Worm (Caenorhabditis elegans) whole organism, dauer: ENCODE results near the gene Y51H4A.935.
"Not testable (repeated sequence)": the region's sequence is repeated elsewhere in the genome, so short reads cannot be mapped to it uniquely, and the experiment has no call there.

Source experiments
- unc-62 ChIP-seq: sonication (generic microtip); optimal IDR thresholded peaks from 2 replicates; lab custom pipeline; 2017; ENCODE audit warnings: missing biosample characterization, missing genetic modification reagents, missing genetic modification characterization

Y51H4A.935 gene

DNA sequence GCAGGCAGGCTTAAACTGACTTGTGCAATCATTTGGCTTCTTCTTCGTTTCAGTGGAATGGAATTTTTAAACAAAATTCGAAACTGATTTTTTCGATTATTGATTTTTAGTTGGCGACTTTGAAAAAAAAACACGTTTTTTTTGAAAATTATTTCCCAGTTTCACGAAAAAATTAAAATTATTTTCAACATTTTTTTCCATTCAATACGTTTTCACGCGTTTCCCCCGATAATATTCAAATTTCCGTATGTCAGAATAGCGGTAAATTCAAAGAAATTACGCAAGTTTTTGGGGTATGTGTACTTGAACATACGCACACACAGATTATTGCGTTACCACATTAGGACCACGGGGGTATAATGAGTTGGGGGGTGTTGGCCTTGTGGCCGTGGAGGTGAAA lies at the start of gene Y51H4A.935:
Gene Y51H4A.935 (minus strand): TSS at position 101 of the 400 bp plus-strand sequence.
- TF ChIP-seq unc-62: not testable (repeated sequence)

DNA sequence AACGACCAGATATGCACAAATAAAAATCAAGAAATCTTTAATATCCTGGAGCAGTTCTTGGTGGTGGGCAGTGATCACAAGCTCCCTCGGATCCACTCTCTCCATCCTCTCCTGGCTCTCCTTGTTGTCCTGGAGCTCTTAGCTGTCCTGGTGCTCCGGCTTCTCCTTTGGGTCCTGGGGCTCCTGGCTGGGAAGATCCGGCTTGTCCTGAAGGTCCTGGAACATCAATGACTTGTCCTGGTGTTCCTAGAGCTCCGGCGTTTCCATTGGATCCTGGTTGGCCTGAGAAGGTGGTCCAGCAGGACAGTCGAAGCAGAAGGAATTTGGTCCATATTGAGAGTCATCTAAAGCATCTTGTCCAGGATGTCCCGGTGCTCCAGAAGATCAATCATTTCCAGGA lies 44.4 kb upstream of the Y51H4A.935 start:
- TF ChIP-seq unc-62: no peak

DNA sequence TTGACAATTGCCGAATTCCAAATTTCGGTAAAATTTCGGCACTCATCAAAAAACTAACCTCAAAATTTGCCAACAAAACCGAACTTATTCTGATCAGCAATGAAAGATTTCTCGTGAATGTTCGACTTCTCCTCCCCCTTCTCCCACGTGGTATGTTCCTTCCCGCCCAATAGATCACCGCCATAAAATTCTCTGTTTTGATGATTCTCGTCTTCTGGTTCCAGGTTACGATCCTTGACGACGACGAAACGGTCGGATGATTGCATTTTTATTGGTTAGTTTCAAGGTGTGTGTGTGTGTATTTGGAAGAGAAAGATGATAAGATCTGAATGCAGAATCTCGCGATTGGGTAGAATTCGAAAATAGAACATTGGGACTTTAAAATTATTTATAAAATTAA lies 35.6 kb upstream of the Y51H4A.935 start, which contains the start of gene uroc-1:
Gene uroc-1 (minus strand): TSS at position 101 of the 400 bp plus-strand sequence.
- TF ChIP-seq unc-62: no peak

DNA sequence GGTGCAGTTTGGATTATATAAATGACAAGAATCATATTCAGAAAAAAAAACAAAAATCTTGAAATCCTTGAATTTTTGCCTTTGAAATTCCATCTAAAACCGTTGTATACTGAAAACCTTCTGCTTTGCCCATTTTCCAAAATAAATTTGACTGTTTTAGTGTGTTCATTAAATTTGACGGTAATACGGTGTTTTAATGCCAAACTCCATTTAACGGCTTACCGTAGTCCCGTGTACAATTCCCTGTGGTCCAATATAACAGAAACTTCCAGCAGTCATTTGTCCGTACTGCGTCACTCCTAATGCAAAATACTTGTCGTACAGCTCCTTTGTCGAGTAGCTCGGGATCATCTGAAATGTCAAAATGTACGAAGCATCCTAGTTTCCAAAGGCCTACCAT lies 33.5 kb upstream of the Y51H4A.935 start:
- TF ChIP-seq unc-62: no peak

DNA sequence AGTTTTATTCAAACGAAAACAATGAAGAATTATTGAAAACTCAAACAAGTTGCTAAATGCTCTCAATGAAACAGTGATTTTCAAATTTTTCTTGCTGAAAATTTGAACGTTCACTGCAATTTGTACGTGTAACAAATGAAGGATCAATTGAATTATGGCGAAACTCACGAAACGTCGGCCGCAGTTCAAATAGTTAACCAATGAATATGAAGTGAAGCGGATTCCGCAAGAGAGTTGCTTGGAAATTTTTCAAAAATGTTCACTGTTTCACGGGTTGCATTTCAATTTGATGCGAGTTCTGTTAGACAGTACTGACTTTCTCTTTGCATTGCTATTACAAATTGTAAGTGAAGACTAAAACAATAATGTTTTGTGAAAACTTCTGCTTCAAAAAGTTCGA lies 27.9 kb upstream of the Y51H4A.935 start:
- TF ChIP-seq unc-62: no peak

DNA sequence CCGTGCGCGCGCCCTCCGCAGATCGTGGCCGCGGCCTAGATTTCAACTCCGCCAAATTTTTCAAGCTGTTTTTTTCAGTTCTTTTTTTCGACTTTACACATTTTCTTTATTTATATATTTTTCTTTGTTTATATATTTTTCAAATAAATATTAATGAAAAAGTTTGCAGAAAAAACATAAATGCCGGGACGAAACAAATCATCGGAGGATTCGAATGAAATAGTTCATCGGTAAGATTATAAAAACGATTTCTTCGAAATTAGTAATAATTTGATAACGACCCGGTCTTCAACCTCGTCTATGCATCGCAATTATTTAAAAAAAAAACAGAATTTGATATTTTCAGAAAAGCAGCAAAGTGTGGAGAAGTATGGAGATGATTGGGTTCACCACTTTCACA lies 26.3 kb upstream of the Y51H4A.935 start, which contains the start of gene Y51H4A.6:
Gene Y51H4A.6 (plus strand): TSS at position 301 of the 400 bp plus-strand sequence.
- TF ChIP-seq unc-62: no peak

DNA sequence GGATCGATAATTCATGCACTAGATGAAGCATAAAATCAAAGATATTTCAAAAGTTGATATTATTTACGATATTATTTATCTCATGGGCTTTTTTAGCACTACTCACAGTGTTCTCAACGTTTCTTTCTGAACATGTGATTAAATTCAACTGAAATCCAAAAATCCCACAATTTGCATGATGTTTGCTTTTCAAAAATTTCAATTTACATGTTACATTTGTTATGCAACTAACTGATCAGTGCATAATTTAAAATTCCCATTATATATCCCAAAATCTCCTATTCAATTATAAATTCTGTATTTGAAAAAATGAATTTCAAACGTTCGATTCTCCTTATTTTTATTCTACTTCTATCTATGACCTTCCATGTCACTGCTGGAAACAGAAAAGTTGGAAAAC lies 21.3 kb upstream of the Y51H4A.935 start, which contains the start of gene Y51H4A.937:
Gene Y51H4A.937 (plus strand): TSS at position 301 of the 400 bp plus-strand sequence.
- no peak for TF ChIP-seq unc-62

DNA sequence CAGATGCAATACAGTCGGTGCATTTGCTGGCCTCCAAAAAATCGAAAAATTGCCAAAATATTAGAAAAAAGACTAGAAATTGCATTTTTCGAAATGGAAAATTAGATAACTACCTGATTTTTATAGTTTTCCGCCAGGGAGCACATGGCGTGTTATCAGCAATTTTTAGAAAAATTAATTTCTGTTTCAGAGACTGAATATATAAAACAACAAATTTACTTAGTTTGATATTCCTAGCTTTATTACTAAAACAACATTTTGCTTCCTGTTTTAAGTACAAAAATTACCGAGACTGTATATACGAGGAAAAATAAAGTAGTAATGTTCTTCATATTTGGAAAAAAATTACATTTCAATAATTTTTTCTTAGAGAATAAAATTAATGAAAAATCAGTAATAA lies 19.0 kb upstream of the Y51H4A.935 start, which contains the start of gene Y51H4A.5:
Gene Y51H4A.5 (minus strand): TSS at position 101 of the 400 bp plus-strand sequence.
- TF ChIP-seq unc-62: no peak

DNA sequence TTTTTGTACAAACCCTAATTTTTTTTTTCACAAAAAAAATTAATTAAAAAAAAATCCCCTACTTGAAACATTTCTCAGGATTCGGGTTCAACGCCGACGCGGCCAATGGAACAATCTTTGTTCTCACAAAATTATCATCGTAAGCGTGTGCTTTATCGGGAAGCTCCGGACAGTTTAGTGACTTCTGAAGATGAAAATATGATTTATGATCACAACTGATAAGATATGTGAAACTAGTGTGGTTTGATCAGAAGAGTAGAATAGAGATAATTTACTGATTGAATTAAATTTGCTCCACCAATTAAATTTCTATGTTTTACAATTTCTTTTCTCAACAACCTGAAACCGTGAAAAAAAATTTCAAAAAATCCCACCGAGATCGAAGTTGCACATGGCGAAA lies 18.0 kb upstream of the Y51H4A.935 start:
- TF ChIP-seq unc-62: no peak

DNA sequence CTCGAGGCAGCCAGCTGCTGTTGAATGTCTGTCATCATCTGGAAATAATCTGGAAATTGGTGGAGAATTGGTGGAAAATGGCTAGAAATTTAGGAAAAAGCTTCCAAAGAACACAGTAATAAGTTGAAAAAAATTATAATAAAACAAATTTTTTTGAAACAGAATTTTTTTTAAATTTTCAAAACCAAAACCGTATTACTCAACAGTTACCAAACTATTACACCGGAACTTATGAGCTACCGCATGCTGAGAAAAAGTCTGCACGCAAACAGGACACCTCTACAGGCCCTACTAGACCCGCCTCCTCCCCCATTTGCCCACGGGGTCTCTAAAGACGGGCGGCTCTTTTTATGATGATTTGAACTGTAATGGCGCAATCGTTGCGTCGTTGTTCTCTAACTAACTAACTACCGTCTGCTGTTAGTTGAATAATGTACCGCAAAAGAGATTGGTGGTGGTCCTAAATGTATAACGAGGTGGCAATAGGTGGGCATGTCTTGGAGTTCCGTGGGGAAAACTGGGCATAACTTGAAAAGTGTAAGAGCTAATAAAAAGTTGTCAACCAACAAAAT lies 1.3 kb downstream of the Y51H4A.935 start, which contains the start of gene zip-7:
Gene zip-7 (minus strand): TSS at position 51 of the 572 bp plus-strand sequence.
- no peak for TF ChIP-seq unc-62

DNA sequence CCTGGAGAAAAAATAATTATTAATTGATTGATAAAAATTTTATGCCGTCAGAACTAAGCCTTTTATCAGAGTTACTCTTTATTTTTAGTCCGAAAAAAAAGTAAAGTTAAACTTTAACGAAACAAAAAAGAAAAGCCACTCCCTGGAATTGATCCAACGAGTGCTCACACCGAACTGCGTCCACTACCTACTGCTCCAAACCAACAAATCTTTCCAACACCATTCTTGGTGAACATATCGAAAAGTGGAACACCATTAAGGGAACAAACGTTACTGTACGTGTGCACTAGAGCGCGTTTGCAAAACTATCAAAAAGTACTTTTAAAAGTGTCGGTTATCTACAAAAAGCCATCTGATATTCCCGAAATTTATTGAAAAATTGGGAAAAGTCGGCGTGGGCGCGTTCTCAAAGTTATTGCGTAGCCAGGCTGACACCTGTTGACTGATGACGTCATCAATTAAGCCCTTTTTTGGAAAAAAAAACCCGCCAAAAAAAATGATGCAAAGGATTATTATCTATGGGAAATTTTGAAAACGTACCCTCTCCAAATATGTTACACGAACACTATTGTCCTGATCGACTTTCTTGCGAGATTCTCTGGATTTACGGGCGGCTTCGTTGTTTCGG lies 3.3 kb downstream of the Y51H4A.935 start:
- TF ChIP-seq unc-62: no peak

DNA sequence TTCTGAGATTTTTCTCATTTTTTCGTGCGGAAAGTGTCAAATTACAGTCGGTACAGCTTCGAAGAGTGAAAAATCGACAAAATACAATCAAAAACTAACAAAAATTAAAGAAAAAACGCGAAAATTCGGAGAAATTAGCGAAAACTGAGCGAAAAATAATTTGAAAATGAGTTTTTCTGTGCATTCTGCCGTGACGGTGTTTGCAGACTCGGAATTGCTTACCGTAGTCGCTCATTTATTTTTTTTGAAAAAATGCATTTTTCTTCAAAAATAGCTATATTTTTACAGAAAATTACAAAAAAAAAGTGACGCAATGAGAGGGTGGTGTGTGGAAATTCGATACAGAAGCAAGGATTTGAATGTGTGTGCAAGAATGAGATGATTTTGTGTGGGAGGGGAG lies 4.0 kb downstream of the Y51H4A.935 start:
- no peak for TF ChIP-seq unc-62

DNA sequence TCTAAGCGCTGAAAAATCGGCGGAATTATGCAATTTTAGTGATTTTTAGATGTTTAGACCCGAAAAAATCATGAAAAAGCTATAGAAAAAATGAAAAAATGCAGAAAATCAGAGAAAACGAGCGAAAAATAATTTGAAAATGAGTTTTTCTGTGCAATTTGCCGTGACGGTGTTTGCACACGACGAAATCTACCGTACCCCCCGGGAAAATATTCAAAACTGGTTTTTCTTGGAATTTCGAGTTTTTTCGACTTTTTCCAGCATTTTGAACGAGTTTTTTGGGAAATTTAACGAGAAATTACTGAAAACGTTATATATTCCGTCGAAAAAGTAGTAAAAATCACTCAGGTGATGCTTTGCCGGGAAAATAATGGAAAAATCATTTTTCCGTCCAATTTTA lies 4.6 kb downstream of the Y51H4A.935 start:
- no peak for TF ChIP-seq unc-62

DNA sequence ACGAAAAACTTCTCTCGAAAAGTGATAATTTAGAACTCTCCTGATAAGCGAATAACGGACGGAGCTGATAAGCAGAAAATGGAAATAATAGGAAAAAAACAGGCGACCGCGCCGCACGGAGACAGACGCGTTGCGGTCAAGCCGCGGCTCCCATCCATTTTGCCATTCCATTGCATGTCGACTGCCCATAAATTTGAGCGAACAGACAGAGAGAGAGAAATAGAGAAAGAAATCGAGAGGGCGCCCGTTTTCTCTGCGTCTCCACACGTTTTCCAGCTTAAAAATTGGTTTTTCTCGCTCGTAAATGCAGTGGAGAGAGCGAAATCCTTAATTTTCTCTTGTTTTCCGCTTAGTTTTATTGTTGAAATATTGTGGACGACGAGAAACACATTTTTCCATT lies 5.2 kb downstream of the Y51H4A.935 start:
- no peak for TF ChIP-seq unc-62

DNA sequence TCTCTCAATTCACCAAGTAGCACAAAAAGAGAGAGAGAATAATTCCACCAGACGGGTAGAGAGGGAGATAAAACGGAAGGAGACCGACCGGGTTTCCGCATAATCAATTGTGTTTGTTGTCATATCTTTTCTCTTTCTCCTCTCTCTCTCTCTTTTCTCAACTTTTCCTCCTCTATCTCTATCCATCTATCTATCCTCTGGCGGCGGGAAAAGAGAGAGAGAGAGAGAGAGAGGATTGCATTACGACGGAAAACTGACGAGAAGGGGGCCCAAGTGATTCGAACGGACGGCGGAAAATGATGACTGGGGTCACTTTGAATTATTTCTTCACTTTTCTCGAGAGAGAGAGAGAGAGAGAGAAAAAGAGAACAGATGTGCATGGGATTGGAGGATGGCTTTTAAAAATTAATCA lies 9.0 kb downstream of the Y51H4A.935 start:
- TF ChIP-seq unc-62: no peak

DNA sequence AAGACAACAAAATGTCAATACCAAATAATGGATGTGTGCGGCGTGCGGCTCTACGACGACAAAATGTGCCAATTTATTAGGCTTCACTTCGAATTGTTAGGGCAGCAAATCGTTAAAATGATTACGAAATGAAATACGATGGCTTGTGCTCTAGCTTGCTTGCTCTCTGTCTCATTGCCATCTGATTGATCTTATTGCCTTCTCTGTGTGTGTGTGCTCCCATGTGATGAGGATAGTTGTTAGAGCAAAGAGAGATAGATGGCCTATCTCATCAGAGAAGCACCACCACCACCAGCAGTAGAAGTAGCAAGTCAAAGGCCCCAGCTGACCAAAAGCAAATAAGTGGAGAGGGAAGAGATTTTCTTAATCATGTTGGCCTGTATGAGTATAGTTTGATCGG lies 10.5 kb downstream of the Y51H4A.935 start:
- TF ChIP-seq unc-62: no peak

DNA sequence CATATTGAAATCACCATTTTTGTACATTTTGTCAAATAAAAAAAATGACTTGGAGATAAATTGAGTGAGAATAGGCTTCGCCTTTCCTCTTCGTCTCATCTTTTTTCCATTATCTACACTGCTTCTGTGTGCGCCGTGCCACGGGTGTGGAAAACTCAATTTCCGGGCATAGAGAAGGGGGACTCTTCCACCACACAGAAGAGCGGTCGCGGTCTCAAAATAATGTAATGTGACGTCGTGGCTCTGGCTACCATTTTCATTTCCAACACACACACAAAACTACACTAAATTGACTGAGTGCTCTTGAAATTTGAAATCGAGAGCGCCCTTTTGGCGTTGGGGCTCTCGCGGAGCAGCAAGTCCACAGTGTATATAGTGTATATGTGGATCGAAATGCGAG lies 13.0 kb downstream of the Y51H4A.935 start:
- no peak for TF ChIP-seq unc-62

DNA sequence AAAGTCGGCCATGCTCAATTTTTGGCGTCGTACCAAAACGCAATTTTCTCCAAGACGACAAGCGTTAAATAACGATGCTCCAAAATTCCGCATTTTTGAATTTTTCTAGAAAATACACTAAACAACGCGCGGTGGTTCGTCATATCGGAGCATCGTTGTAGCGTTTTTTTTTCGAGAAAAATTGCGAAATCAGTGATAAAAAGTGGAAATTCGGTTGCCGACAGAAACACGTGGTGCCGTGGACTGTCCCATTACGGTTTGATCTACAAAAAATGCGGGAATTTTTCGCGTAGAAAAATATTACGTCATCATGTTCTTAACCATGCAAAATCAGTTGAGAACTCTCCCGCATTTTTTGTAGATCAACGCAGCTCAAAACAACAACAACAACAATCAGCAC lies 14.1 kb downstream of the Y51H4A.935 start:
- TF ChIP-seq unc-62: no peak
